Fruit fly (Drosophila melanogaster): ENCODE data around the gene Myo28B1.
"Not testable (repeated sequence)": the region's sequence is repeated elsewhere in the genome, so short reads cannot be mapped to it uniquely, and the experiment has no call there.

Gene Myo28B1

dm6 chr2L:7722723-7723122 is 56.9 kb downstream of the Myo28B1 start, which contains the start of gene CG13794:
TSS of gene CG13794 (minus strand) at chr2L:7722823.
- no peak for TF ChIP-seq rn (GFP tag; IDR thresholded peaks at IDR 0.05)
- no peak for TF ChIP-seq CG8301 (tag; optimal IDR thresholded peaks at IDR 0.05)
- no peak for TF ChIP-seq Pif1B (GFP tag; optimal IDR thresholded peaks at IDR 0.05)
- no peak for TF ChIP-seq CG8159 (tag; optimal IDR thresholded peaks at IDR 0.05)
- TF ChIP-seq CG4496 (GFP tag; IDR thresholded peaks at IDR 0.05) = no peak
- no peak for TF ChIP-seq CG9948 (tag; optimal IDR thresholded peaks at IDR 0.05)
- TF ChIP-seq CG32121 (GFP tag; IDR thresholded peaks at IDR 0.05) = no peak
- no peak for TF ChIP-seq fd96Ca (GFP tag; IDR thresholded peaks at IDR 0.05)
- TF ChIP-seq CG14655 (GFP tag; optimal IDR thresholded peaks at IDR 0.05) = no peak
- no peak for TF ChIP-seq CG15710 (tag; optimal IDR thresholded peaks at IDR 0.05)
- no peak for TF ChIP-seq gl (tag; optimal IDR thresholded peaks at IDR 0.05)
- TF ChIP-seq CG10348 (GFP tag; IDR thresholded peaks at IDR 0.05) = no peak
- no peak for TF ChIP-seq CG17806 (tag; optimal IDR thresholded peaks at IDR 0.05)

- TF ChIP-seq CG13204 (GFP tag; optimal IDR thresholded peaks at IDR 0.05) (no peak), CG14655 (GFP tag; optimal IDR thresholded peaks at IDR 0.05) (peak; percentile 17)
Measured at dm6 chr2L:7726268-7726997, 60.6 kb downstream of the Myo28B1 start, which contains the start of gene CG13795. TSS of gene CG13795 (minus strand) at chr2L:7726298.

dm6 chr2L:7732570-7732969 is 66.7 kb downstream of the Myo28B1 start, which contains the start of gene CG13796:
TSS of gene CG13796 (minus strand) at chr2L:7732670.
- TF ChIP-seq CG8301 (tag; optimal IDR thresholded peaks at IDR 0.05); CG15710 (tag; optimal IDR thresholded peaks at IDR 0.05); CG12605 (GFP tag; IDR thresholded peaks at IDR 0.05): not testable (repeated sequence)

- not testable (repeated sequence) for TF ChIP-seq CG17806 (tag; optimal IDR thresholded peaks at IDR 0.05); EcR (GFP tag; optimal IDR thresholded peaks at IDR 0.05); Pif1A (GFP tag; optimal IDR thresholded peaks at IDR 0.05)
Measured at dm6 chr2L:7738709-7739108, 72.9 kb downstream of the Myo28B1 start, which contains the start of gene CG31904. TSS of gene CG31904 (minus strand) at chr2L:7738809.
